Worm (Caenorhabditis elegans): ENCODE data around the gene lgc-17.

The lgc-17 gene

DNA sequence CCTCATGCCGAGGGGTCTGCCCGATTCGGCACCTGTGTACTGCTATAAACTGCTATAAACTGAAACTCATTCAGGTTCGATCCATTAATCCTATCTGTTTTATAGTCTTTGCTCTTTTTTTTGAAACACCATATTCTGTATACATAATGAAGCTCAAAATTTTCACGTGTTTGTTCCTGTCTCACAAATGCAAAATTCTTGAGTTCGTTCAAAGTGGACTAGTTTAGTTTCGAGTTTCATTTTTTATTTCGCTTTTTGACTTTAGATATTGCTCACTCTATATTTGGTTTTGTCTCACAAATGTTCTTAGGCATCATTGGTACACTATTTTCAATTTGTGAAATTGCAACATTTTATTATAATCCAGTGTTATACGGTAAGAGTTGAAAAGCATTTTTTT is at the start of gene lgc-17:
Gene lgc-17, plus strand, starts transcription at position 301 of the 400 bp plus-strand sequence.
- TF ChIP-seq W03F9.2 (tag; optimal IDR thresholded peaks at IDR 0.05) (no peak), him-1 (tag; optimal IDR thresholded peaks at IDR 0.05) (no peak)

DNA sequence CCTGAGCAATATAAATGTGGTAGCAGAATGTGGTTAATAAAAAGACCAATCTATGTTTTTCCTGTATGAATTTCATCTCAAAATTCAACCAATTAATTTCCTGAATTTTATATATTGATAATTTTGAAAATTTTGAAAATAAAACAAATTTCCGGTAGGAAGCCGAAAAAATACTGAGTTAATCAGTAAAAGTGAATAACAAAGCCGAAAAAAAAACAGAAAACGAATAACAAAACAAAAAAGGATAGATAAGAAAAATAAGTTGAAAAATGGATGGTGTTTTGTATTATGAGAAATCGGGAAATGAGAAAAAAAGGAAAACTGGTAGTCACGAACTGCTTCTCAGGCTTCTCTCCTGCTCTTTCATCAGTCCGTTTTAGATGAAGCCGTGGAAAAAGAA is 47.6 kb upstream of the lgc-17 start, which contains the start of gene tmem-145:
Gene tmem-145, minus strand, starts transcription at position 101 of the 400 bp plus-strand sequence.
- TF ChIP-seq dao-5 (tag; optimal IDR thresholded peaks at IDR 0.05) (no peak), W03F9.2 (tag; optimal IDR thresholded peaks at IDR 0.05) (no peak), him-1 (tag; optimal IDR thresholded peaks at IDR 0.05) (no peak)

DNA sequence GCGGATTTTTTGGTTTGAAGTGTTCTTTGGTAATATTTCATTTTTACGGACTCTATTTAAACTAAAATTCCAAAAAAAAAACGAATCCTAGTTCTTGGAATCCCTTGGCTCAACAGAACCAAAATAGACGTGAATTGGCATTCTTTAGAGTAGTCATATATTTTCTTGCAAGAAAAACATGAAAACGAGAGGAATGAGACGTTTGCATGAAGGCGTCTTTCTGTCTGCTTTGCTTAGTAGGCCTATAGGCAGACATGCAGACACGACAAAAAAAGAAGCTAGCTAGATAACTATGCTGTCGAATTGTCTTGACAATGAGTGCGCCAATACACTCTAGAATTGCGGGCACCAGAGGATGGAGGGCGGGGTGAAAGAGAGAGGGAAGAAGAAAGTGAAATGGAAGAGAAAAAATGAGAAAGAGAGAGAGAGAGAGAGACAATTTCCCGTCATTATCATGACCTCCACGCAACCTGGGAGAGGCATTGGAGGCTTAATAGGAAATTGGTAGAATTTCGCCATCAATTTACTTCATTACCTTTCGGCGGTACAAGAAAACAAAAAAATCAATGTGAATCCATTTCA is 40.7 kb upstream of the lgc-17 start:
- TF ChIP-seq W03F9.2 (tag; optimal IDR thresholded peaks at IDR 0.05) = no peak

DNA sequence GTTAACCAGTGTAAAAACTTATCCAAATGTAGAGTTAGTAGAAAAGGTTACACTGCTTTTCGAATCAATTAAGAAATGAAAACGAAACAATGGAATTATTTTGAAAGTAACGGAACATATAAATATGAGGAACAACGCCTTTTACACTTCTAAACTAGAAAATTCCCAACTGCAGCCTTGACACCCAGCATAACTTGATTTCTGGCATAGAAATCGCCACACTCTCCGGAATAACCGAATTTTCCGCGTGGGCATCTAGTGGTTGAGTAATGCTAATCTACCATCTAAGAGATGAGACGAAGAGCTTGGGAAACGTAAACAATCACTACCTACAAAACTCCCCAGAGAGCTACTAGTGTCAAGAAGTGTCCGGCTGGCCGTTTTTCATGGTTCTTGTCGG is 40.1 kb upstream of the lgc-17 start:
- TF ChIP-seq W03F9.2 (tag; optimal IDR thresholded peaks at IDR 0.05) (no peak), dao-5 (tag; optimal IDR thresholded peaks at IDR 0.05) (no peak), him-1 (tag; optimal IDR thresholded peaks at IDR 0.05) (no peak)

DNA sequence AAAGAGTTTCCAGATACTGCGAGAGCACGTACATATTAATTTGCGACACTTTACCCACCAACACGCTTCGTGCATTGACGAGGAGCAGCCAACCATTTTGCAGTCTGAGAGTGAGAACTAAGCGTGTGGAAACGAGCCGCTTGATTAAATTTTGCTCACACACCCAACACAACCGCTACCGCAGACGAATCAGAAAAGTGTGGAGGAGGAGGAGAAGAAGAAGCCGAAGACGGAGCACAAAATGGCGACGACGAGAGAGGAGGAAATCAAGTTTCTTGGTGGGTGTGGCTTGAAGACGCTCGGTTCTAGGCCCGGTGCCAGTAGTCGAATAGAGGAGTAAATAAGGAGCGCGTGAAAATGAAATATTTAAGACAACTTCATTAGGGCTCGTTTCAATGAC is 38.6 kb upstream of the lgc-17 start:
- TF ChIP-seq W03F9.2 (tag; optimal IDR thresholded peaks at IDR 0.05) = no peak

DNA sequence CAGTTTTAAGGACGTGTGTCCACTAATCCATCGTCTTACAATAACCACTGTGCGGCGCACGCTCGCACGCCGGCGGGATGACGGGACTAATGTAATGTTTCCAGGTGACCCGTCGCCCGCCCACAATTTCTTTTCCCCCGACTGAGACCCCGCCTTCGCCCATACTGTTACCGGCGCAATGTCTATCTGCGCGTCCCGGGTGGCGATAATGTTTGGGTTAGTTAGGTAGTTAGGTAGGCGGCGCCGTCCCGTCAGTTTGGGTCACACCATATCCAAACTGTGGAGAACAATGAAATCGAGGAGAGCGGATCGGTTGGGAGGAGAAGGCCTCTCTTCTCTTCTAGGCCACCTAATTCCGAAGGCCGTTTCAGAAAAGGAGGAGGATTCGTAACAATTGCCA is 35.1 kb upstream of the lgc-17 start:
- TF ChIP-seq him-1 (tag; optimal IDR thresholded peaks at IDR 0.05) (no peak), dao-5 (tag; optimal IDR thresholded peaks at IDR 0.05) (no peak), W03F9.2 (tag; optimal IDR thresholded peaks at IDR 0.05) (no peak)

DNA sequence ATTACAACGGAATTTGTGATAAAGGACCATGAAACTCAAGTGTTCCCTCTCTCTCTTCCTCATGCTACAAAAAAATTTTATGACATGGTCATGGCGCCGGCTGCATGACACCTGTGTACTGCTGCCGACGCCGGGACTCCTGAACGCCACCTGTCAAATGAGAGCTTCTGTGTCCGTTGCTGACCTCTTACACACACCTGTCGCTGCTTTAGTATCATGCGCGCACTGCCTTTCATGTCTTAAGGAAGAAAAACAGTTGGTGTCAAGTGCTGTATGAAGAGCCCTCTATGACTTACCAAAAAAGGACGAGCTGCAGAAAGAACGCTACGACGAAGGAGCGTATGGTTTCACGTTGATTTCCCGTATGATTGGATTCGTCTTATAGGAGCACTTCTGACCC is 28.8 kb upstream of the lgc-17 start:
- TF ChIP-seq dao-5 (tag; optimal IDR thresholded peaks at IDR 0.05) (no peak), him-1 (tag; optimal IDR thresholded peaks at IDR 0.05) (no peak), W03F9.2 (tag; optimal IDR thresholded peaks at IDR 0.05) (no peak)

DNA sequence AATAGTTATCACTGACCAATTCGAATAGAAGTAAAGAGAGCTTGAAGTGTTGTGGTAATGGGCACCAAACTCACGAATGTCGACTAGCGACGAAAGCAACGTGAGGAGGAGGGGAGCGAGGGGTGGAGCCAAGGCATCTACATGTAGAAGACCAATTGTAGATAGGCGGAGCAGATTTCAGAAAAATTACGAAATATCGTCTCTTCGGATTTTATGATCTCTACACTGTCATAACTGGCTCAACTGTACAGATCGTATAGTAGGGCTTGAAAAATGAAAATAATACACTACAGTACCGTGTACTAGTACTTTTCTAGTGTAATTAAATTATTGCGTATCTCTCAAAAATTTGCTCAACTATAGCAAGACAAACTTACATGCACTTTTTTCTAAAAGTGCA is 28.3 kb upstream of the lgc-17 start, which contains the start of gene W03G11.4:
Gene W03G11.4, minus strand, starts transcription at position 101 of the 400 bp plus-strand sequence.
- TF ChIP-seq him-1 (tag; optimal IDR thresholded peaks at IDR 0.05) (no peak), W03F9.2 (tag; optimal IDR thresholded peaks at IDR 0.05) (no peak), dao-5 (tag; optimal IDR thresholded peaks at IDR 0.05) (no peak)

DNA sequence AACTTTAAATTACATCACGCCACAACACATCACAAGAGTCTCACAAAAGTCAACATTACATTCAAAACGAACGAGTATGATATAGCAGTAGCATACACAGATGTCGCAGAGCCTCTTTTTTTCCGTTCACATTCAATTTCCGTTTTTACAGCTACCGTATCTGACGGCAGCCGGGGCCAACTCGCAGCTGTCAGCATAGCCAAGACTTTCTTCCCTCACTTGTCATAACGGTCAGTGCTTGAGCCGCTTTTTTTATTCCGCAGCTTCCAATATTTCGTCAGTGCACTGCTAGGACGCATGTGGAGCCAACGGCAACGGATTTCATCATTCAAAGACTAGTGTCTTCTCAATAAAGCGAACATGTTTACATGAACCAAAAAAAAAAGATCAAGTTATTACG is 27.4 kb upstream of the lgc-17 start:
- TF ChIP-seq dao-5 (tag; optimal IDR thresholded peaks at IDR 0.05) = no peak
- no peak for TF ChIP-seq W03F9.2 (tag; optimal IDR thresholded peaks at IDR 0.05)
- no peak for TF ChIP-seq him-1 (tag; optimal IDR thresholded peaks at IDR 0.05)

DNA sequence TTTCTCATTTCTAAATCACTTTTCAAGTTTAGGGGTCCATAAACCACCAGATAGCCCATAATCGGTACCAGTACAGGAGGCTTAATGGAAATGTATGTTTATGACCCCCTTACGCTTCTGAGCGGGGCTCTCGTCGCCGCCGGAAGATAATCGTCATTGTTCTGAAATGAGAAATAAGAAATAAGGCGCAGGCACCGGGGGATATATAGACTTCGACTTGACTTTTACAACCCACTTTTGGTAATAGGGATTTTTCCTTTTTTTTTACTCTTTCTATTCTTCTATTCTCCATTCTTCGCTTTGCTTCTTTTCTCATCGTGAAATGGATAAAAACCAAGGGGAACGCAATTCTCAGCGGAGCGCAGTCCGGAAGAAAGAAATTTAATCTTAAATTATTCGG is 26.2 kb upstream of the lgc-17 start:
- TF ChIP-seq W03F9.2 (tag; optimal IDR thresholded peaks at IDR 0.05) (no peak), dao-5 (tag; optimal IDR thresholded peaks at IDR 0.05) (no peak), him-1 (tag; optimal IDR thresholded peaks at IDR 0.05) (no peak)

DNA sequence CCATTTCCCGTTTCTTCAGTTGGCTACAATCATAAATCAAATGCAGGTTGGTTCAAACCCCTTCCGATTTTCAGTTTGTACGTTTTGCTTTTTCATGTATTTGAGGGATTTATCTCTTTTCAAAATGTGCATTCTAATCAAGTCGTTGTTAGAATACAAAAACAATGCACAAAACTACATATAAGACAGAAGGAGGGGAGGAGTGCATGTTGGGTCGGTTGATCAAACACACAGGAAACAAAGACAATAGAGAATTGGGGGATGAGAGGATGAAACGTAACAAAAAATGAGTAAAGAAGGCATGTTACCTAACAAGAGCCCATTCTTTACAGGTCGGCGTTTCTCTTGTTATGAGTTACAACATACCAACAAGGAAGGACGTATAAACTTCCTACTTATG is 23.4 kb upstream of the lgc-17 start:
- TF ChIP-seq dao-5 (tag; optimal IDR thresholded peaks at IDR 0.05) (no peak), him-1 (tag; optimal IDR thresholded peaks at IDR 0.05) (no peak), W03F9.2 (tag; optimal IDR thresholded peaks at IDR 0.05) (no peak)

DNA sequence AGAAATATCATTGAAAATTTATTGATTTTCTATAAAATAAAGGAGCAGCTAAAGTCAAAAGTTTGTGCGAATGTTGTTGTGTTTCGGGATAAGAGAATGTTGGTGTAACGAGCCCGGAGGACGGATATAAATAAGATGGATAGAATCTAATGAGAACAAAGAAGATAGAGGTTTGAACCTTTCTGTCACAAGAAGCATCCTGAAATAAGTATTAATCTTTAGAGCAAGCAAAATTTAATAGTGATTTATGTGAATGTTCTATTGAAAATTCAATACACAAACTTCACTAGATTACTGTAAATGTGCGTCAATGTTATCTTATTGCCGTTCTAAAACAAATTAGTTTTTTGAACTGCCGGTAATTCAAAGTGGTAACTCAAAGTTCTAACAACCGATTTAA is 17.7 kb upstream of the lgc-17 start, which contains the start of gene W03G11.3:
Gene W03G11.3, minus strand, starts transcription at position 101 of the 400 bp plus-strand sequence.
- no peak for TF ChIP-seq dao-5 (tag; optimal IDR thresholded peaks at IDR 0.05)
- TF ChIP-seq W03F9.2 (tag; optimal IDR thresholded peaks at IDR 0.05) = no peak
- TF ChIP-seq him-1 (tag; optimal IDR thresholded peaks at IDR 0.05) = no peak

DNA sequence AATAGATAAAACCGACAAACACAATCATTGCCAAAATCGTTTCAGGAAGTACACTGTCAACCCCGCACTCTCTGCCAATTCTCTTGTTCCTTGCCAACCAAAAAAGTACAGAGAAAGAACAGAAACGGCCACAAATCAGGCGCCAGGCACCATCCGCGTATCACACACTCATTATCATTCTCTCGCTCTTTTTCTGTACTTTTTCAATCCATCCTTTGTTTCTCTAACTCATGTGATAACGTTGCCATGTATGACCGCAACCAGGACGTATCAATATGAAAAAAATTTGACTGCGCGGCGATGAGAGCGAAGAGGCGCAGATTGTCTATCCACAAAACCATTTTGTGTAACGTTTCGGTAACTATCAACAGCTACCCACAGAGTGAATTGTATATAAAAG is 16.8 kb upstream of the lgc-17 start, which contains the start of gene col-181:
Gene col-181, plus strand, starts transcription at position 301 of the 400 bp plus-strand sequence.
- TF ChIP-seq dao-5 (tag; optimal IDR thresholded peaks at IDR 0.05) = no peak

DNA sequence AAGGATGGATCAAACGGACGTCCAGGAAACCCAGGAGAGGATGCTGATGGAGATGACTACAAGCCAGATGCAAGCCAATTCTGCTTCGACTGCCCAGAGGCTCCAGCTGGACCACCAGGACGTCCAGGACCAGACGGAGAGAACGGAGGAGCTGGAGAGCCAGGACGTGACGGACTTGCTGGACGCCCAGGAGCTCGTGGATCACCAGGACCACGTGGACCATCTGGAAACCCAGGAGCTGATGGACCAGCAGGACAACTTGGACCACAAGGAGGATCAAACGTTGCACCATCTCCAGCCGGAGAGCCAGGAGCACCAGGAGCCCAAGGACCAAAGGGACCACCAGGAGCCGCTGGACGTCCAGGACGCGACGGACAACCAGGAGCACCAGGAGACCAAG is 15.9 kb upstream of the lgc-17 start:
- no peak for TF ChIP-seq him-1 (tag; optimal IDR thresholded peaks at IDR 0.05)
- TF ChIP-seq W03F9.2 (tag; optimal IDR thresholded peaks at IDR 0.05) = no peak
- no peak for TF ChIP-seq dao-5 (tag; optimal IDR thresholded peaks at IDR 0.05)

DNA sequence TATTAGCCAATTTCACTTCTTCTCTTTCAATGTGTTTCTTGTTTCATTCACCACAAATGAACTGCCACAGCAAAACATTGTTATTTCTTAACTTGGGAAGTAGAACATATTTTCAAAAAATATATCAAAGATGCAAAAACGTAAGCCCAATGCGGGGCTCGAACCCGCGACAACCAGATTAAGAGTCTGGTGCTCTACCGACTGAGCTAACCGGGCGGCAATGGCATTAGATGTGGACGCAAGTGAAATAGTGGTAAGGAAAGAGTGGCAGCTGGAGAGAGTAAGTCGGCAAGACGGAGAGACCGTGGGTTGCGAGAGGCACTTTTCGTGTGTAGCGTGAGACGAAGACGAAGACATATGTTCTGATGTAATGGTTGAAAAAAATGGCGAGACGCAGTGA is 15.4 kb upstream of the lgc-17 start:
- TF ChIP-seq dao-5 (tag; optimal IDR thresholded peaks at IDR 0.05) = peak; percentile 56
- TF ChIP-seq him-1 (tag; optimal IDR thresholded peaks at IDR 0.05) = peak; percentile 89
- TF ChIP-seq W03F9.2 (tag; optimal IDR thresholded peaks at IDR 0.05) = peak; percentile 8

All from whole organism, L4/young adult.